Worm (Caenorhabditis elegans) whole organism, L2 larva: ENCODE measurements around the gene F54E4.4.

Experiments
- C34F6.9 ChIP-seq: fragments of 150-350 bp; optimal IDR thresholded peaks from 2 replicates; lab custom pipeline; 2014; ENCODE audit warnings: missing biosample characterization, missing genetic modification characterization
- R02D3.7 ChIP-seq: fragments of 150-350 bp; optimal IDR thresholded peaks from 2 replicates; lab custom pipeline; 2014; ENCODE audit warnings: missing biosample characterization, missing genetic modification characterization
- Y55F3AM.14 ChIP-seq: fragments of 200-800 bp; sonication (Bioruptor generic); optimal IDR thresholded peaks from 2 replicates; lab custom pipeline; 2018; ENCODE audit warnings: mild to moderate bottlenecking, missing genetic modification characterization, missing compliant biosample characterization
- ZK546.5 ChIP-seq: sonication (generic microtip); optimal IDR thresholded peaks from 2 replicates; lab custom pipeline; 2017; ENCODE audit warnings: missing biosample characterization, missing genetic modification characterization
- alr-1 ChIP-seq: fragments of 150-350 bp; optimal IDR thresholded peaks from 2 replicates; lab custom pipeline; 2014; ENCODE audit warnings: missing biosample characterization, missing genetic modification characterization
- aly-2 ChIP-seq: fragments of 150-350 bp; optimal IDR thresholded peaks from 2 replicates; lab custom pipeline; 2014; ENCODE audit warnings: missing biosample characterization, missing genetic modification characterization
- ama-1 ChIP-seq: fragments of 150-350 bp; optimal IDR thresholded peaks from 2 replicates; lab custom pipeline; 2018; ENCODE audit warnings: inconsistent platforms
- ceh-16 ChIP-seq: fragments of 150-350 bp; optimal IDR thresholded peaks from 2 replicates; lab custom pipeline; 2014; ENCODE audit warnings: missing biosample characterization, missing genetic modification characterization
- egl-27 ChIP-seq: sonication (generic microtip); optimal IDR thresholded peaks from 3 replicates; lab custom pipeline; 2017; ENCODE audit warnings: missing biosample characterization, missing genetic modification reagents, missing genetic modification characterization
- elt-3 ChIP-seq: sonication (generic microtip); optimal IDR thresholded peaks from 2 replicates; lab custom pipeline; 2017; ENCODE audit warnings: missing biosample characterization, missing genetic modification characterization
- fos-1 ChIP-seq: fragments of 150-350 bp; optimal IDR thresholded peaks from 2 replicates; lab custom pipeline; 2014; ENCODE audit warnings: missing biosample characterization, missing genetic modification characterization
- lin-13 ChIP-seq: fragments of 150-350 bp; optimal IDR thresholded peaks from 2 replicates; lab custom pipeline; 2014; ENCODE audit warnings: missing biosample characterization, missing genetic modification reagents, missing genetic modification characterization
- lin-39 ChIP-seq: fragments of 150-350 bp; optimal IDR thresholded peaks from 2 replicates; lab custom pipeline; 2014; ENCODE audit warnings: missing biosample characterization, missing genetic modification reagents, missing genetic modification characterization
- lsy-2 ChIP-seq, 2 experiments: fragments of 150-350 bp in 1 of 2; sonication (generic microtip) in 1 of 2; optimal IDR thresholded peaks; 2 replicates each; lab custom pipeline; 2014 to 2017; ENCODE audit warnings: missing biosample characterization in 2 of 2, missing genetic modification characterization in 2 of 2
- mab-5 ChIP-seq: fragments of 150-350 bp; optimal IDR thresholded peaks from 2 replicates; lab custom pipeline; 2014; ENCODE audit warnings: missing biosample characterization, missing genetic modification characterization
- mdl-1 ChIP-seq, 2 experiments: fragments of 150-350 bp in 1 of 2; sonication (generic microtip) in 1 of 2; optimal IDR thresholded peaks; 2 replicates each; lab custom pipeline; 2017; ENCODE audit warnings: missing biosample characterization in 2 of 2, missing genetic modification characterization in 2 of 2
- nhr-10 ChIP-seq: sonication (generic microtip); optimal IDR thresholded peaks from 2 replicates; lab custom pipeline; 2017; ENCODE audit warnings: missing biosample characterization, missing genetic modification characterization
- nhr-11 ChIP-seq: fragments of 150-350 bp; optimal IDR thresholded peaks from 2 replicates; lab custom pipeline; 2014; ENCODE audit warnings: missing biosample characterization, missing genetic modification characterization
- nhr-21 ChIP-seq: fragments of 150-350 bp; optimal IDR thresholded peaks from 2 replicates; lab custom pipeline; 2014; ENCODE audit warnings: missing biosample characterization, missing genetic modification characterization
- nhr-23 ChIP-seq: fragments of 150-350 bp; optimal IDR thresholded peaks from 2 replicates; lab custom pipeline; 2014; ENCODE audit warnings: missing biosample characterization, missing genetic modification reagents, missing genetic modification characterization
- nhr-237 ChIP-seq: fragments of 150-350 bp; optimal IDR thresholded peaks from 2 replicates; lab custom pipeline; 2014; ENCODE audit warnings: missing biosample characterization, missing genetic modification characterization
- nhr-25 ChIP-seq: fragments of 150-350 bp; sonication (generic microtip); optimal IDR thresholded peaks from 3 replicates; lab custom pipeline; 2014; ENCODE audit warnings: missing biosample characterization, missing genetic modification characterization
- nhr-77 ChIP-seq: fragments of 150-350 bp; optimal IDR thresholded peaks from 2 replicates; lab custom pipeline; 2014; ENCODE audit warnings: missing biosample characterization, missing genetic modification characterization
- peb-1 ChIP-seq: fragments of 150-350 bp; optimal IDR thresholded peaks from 2 replicates; lab custom pipeline; 2014; ENCODE audit warnings: missing biosample characterization, missing genetic modification characterization
- sem-4 ChIP-seq: fragments of 150-350 bp; optimal IDR thresholded peaks from 2 replicates; lab custom pipeline; 2014; ENCODE audit warnings: missing biosample characterization, missing genetic modification reagents, missing genetic modification characterization
- sma-3 ChIP-seq: sonication (generic microtip); optimal IDR thresholded peaks from 2 replicates; lab custom pipeline; 2016; ENCODE audit warnings: missing genetic modification reagents, missing genetic modification characterization, missing compliant biosample characterization
- sma-9 ChIP-seq, 2 experiments: fragments of 150-350 bp in 1 of 2; sonication (generic microtip) in 1 of 2; optimal IDR thresholded peaks; 2 replicates each; lab custom pipeline; 2014 to 2016; ENCODE audit warnings: missing genetic modification characterization in 2 of 2, mild to moderate bottlenecking in 1 of 2, missing biosample characterization in 1 of 2, missing compliant biosample characterization in 1 of 2, missing genetic modification reagents in 1 of 2, moderate library complexity in 1 of 2
- snpc-4 ChIP-seq: fragments of 150-350 bp; optimal IDR thresholded peaks from 2 replicates; lab custom pipeline; 2014; ENCODE audit warnings: missing biosample characterization, missing genetic modification characterization
- unc-55 ChIP-seq: fragments of 150-350 bp; sonication (generic microtip); optimal IDR thresholded peaks from 3 replicates; lab custom pipeline; 2014; ENCODE audit warnings: missing biosample characterization, missing genetic modification reagents, missing genetic modification characterization
- unc-62 ChIP-seq: fragments of 150-350 bp; optimal IDR thresholded peaks from 2 replicates; lab custom pipeline; 2014; ENCODE audit warnings: missing biosample characterization, missing genetic modification reagents, missing genetic modification characterization
- ztf-11 ChIP-seq: sonication (generic microtip); optimal IDR thresholded peaks from 2 replicates; lab custom pipeline; 2017; ENCODE audit warnings: missing biosample characterization, missing genetic modification characterization
- ztf-4 ChIP-seq: fragments of 150-350 bp; optimal IDR thresholded peaks from 2 replicates; lab custom pipeline; 2014; ENCODE audit warnings: missing biosample characterization, missing genetic modification characterization

The F54E4.4 gene

DNA sequence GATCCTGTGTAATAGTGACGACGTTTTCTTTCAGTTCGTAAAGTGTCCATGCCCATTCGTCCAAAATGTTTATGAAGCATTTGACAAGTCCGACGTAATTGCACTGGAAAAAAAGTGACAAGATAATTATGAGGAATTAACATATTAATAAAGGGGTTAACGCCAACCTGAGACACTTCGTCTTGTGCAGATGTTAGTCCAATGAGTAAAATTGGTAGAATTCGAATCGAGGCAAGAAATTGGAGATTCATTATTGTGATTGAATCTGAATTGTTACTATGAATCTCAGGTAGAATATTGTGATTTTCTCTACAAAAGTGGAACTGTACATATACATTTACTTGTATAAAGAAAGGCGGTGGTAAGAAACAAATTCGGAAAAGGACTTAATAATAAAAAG, 9.1 kb downstream of the F54E4.4 start, which contains the start of gene F54E4.3:
Gene F54E4.3, minus strand, starts transcription at position 265 of the 400 bp plus-strand sequence.
- TF ChIP-seq R02D3.7: no peak
- TF ChIP-seq nhr-77 (tag; lab: Kevin White, UChicago): no peak
- no peak for TF ChIP-seq nhr-237 (tag; lab: Kevin White, UChicago)
- TF ChIP-seq C34F6.9 (tag; lab: Kevin White, UChicago): no peak
- no peak for TF ChIP-seq nhr-23 (tag; lab: Kevin White, UChicago)
- no peak for TF ChIP-seq lsy-2 (tag; optimal IDR thresholded peaks at IDR 0.05; lab: Kevin White, UChicago)
- no peak for TF ChIP-seq ztf-4
- TF ChIP-seq elt-3: no peak
- no peak for TF ChIP-seq unc-55
- TF ChIP-seq ama-1 (lab: Kevin White, UChicago): no peak
- TF ChIP-seq Y55F3AM.14 (GFP tag; lab: Kevin White, UChicago): no peak
- no peak for TF ChIP-seq sma-3 (GFP tag; lab: Kevin White, UChicago)
- TF ChIP-seq mab-5 (tag; lab: Kevin White, UChicago): no peak
- no peak for TF ChIP-seq snpc-4 (tag; lab: Kevin White, UChicago)
- TF ChIP-seq nhr-10 (tag; lab: Kevin White, UChicago): no peak
- TF ChIP-seq fos-1: no peak

- TF ChIP-seq alr-1 (tag; lab: Kevin White, UChicago) (no peak), mab-5 (tag; lab: Kevin White, UChicago) (no peak), ama-1 (lab: Kevin White, UChicago) (no peak), nhr-23 (tag; lab: Kevin White, UChicago) (no peak), aly-2 (tag; lab: Kevin White, UChicago) (no peak), sma-9 (GFP tag; optimal IDR thresholded peaks at IDR 0.05; lab: Kevin White, UChicago) (peak; percentile 8), sma-9 (tag; optimal IDR thresholded peaks at IDR 0.05; lab: Kevin White, UChicago) (no peak), egl-27 (tag; lab: Kevin White, UChicago) (no peak)
Measured at ce11 chrX:14633679-14634078, 11.6 kb downstream of the F54E4.4 start.

ce11 chrX:14628816-14629215, 16.5 kb downstream of the F54E4.4 start, which contains the start of gene F54E4.2:
Gene F54E4.2, minus strand, starts transcription at chrX:14628916.
- TF ChIP-seq unc-62 (no peak), mab-5 (tag; lab: Kevin White, UChicago) (no peak), aly-2 (tag; lab: Kevin White, UChicago) (no peak), C34F6.9 (tag; lab: Kevin White, UChicago) (no peak), lin-39 (no peak), nhr-10 (tag; lab: Kevin White, UChicago) (no peak), mdl-1 (tag; optimal IDR thresholded peaks at IDR 0.05; lab: Kevin White, UChicago) (no peak), sma-9 (GFP tag; optimal IDR thresholded peaks at IDR 0.05; lab: Kevin White, UChicago) (no peak), sma-9 (tag; optimal IDR thresholded peaks at IDR 0.05; lab: Kevin White, UChicago) (no peak), alr-1 (tag; lab: Kevin White, UChicago) (no peak), nhr-21 (tag; lab: Kevin White, UChicago) (no peak), nhr-25 (tag; lab: Kevin White, UChicago) (no peak), peb-1 (tag; lab: Kevin White, UChicago) (no peak)

ce11 chrX:14621207-14621606, 24.1 kb downstream of the F54E4.4 start:
- TF ChIP-seq ztf-11 (tag; lab: Kevin White, UChicago): no peak
- TF ChIP-seq ZK546.5 (tag; lab: Kevin White, UChicago): no peak
- no peak for TF ChIP-seq nhr-21 (tag; lab: Kevin White, UChicago)
- no peak for TF ChIP-seq lin-39

DNA sequence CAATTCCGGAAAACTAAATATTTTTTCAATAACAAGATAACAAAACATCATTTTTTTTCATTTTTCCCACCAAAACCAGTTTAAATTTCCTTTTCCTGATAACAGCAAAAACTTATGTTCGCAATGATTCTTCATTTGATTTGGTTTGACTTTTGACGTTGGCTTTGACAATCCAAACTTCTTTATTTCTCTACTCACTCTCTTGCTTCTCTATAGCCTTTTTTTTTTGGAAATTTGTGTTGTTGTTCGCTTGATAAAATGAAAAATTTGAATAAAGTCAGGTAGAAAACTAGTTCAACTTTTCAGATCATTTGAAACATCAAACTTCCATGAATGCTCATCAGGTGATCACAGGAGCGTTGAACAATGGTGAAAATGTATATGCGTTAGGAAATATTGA, 34.2 kb downstream of the F54E4.4 start, which contains the start of gene rbc-1:
Gene rbc-1, plus strand, starts transcription at position 301 of the 400 bp plus-strand sequence.
- TF ChIP-seq lin-13 (GFP tag; lab: Kevin White, UChicago): no peak
- TF ChIP-seq unc-55: no peak
- TF ChIP-seq lsy-2 (tag; optimal IDR thresholded peaks at IDR 0.05; lab: Kevin White, UChicago): no peak
- no peak for TF ChIP-seq mdl-1 (tag; optimal IDR thresholded peaks at IDR 0.05; lab: Kevin White, UChicago)
- TF ChIP-seq sem-4: no peak
- no peak for TF ChIP-seq nhr-11 (tag; lab: Kevin White, UChicago)
- no peak for TF ChIP-seq ceh-16
- TF ChIP-seq nhr-21 (tag; lab: Kevin White, UChicago): no peak
- TF ChIP-seq, all 48 proteins: peak for 0
